Fruit fly (Drosophila melanogaster) whole organism, embryonic: ENCODE data around the gene CG7298.

Experiments
- Adf1 ChIP-seq: fragments of 200-800 bp; sonication (Bioruptor generic); IDR thresholded peaks from 2 replicates; pipeline ENCODE4 v1.3.6; 2022; ENCODE audit warnings: missing biosample characterization, missing genetic modification characterization
- Asciz ChIP-seq: fragments of 200-800 bp; sonication (Bioruptor generic); optimal IDR thresholded peaks from 2 replicates; lab custom pipeline; 2017; ENCODE audit warnings: missing biosample characterization, mild to moderate bottlenecking, missing genetic modification characterization, missing genetic modification reagents
- CG12071 ChIP-seq: fragments of 200-800 bp; sonication (Bioruptor generic); optimal IDR thresholded peaks from 3 replicates; lab custom pipeline; 2018; ENCODE audit warnings: missing biosample characterization, mild to moderate bottlenecking, missing genetic modification characterization
- CG17568 ChIP-seq: fragments of 200-800 bp; sonication (Bioruptor generic); optimal IDR thresholded peaks from 2 replicates; lab custom pipeline; 2018; ENCODE audit warnings: missing biosample characterization, mild to moderate bottlenecking, missing genetic modification characterization, moderate library complexity
- CG2116 ChIP-seq: fragments of 200-800 bp; sonication (Bioruptor generic); optimal IDR thresholded peaks from 3 replicates; lab custom pipeline; 2018; ENCODE audit warnings: missing biosample characterization, mild to moderate bottlenecking, missing genetic modification characterization
- CG3838 ChIP-seq: fragments of 200-800 bp; sonication (Bioruptor generic); optimal IDR thresholded peaks from 3 replicates; lab custom pipeline; 2016; ENCODE audit warnings: missing biosample characterization, missing genetic modification characterization
- CG5245 ChIP-seq: fragments of 200-800 bp; sonication (Bioruptor generic); optimal IDR thresholded peaks from 3 replicates; lab custom pipeline; 2016; ENCODE audit warnings: missing biosample characterization, missing genetic modification characterization
- CG8290 ChIP-seq, 3 experiments: fragments of 200-800 bp; sonication (Bioruptor generic); optimal IDR thresholded peaks; 2 replicates each; lab custom pipeline; 2016 to 2019; ENCODE audit warnings: missing biosample characterization in 3 of 3, missing genetic modification characterization in 3 of 3, mild to moderate bottlenecking in 2 of 3, moderate library complexity in 1 of 3
- CG9932 ChIP-seq: fragments of 200-800 bp; sonication (Bioruptor generic); IDR thresholded peaks from 2 replicates; pipeline ENCODE4 v1.3.6; 2022; ENCODE audit warnings: missing biosample characterization, missing genetic modification characterization
- Fer1 ChIP-seq: fragments of 200-800 bp; sonication (Bioruptor generic); optimal IDR thresholded peaks from 2 replicates; lab custom pipeline; 2017; ENCODE audit warnings: missing biosample characterization, mild to moderate bottlenecking, missing genetic modification characterization
- gcm2 ChIP-seq: fragments of 200-800 bp; sonication (Bioruptor generic); optimal IDR thresholded peaks from 2 replicates; lab custom pipeline; 2016; ENCODE audit warnings: missing biosample characterization, missing genetic modification characterization
- sqz ChIP-seq: fragments of 200-800 bp; sonication (Bioruptor generic); optimal IDR thresholded peaks from 3 replicates; lab custom pipeline; 2018; ENCODE audit warnings: missing biosample characterization, mild to moderate bottlenecking, missing genetic modification characterization
- ssp ChIP-seq: fragments of 200-800 bp; sonication (Bioruptor generic); IDR thresholded peaks from 2 replicates; pipeline ENCODE4 v1.3.6; 2022; ENCODE audit warnings: missing biosample characterization, missing genetic modification characterization
- zf30C ChIP-seq: fragments of 200-800 bp; sonication (Bioruptor generic); optimal IDR thresholded peaks from 3 replicates; lab custom pipeline; 2018; ENCODE audit warnings: missing biosample characterization, mild to moderate bottlenecking, missing genetic modification characterization

DNA sequence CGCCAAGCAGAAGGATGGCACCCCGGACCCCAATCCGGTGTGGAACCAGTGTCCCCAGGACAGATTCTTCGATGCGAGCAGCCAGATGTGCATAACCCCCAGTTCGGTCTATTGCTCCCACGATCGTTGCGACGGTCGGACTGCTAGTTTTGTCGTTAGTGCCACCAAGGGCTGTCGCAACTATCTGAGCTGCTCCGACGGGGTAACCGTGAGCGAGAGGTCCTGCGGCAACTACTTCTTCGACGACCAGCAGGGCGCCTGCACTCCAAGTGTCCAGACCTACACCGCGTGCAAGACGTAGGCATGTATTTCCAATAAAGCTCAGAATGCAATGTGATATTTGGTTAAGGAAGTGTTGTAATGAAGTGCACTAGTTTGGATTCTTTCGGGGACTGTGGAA, 19.1 kb upstream of the CG7298 start:
- TF ChIP-seq CG9932 (no peak), ssp (GFP tag; lab: Robert Waterston, UW) (no peak), CG3838 (GFP tag; lab: Kevin White, UChicago) (no peak), gcm2 (GFP tag; lab: Kevin White, UChicago) (no peak), CG17568 (GFP tag; lab: Kevin White, UChicago) (no peak), CG8290 (GFP tag; optimal IDR thresholded peaks at IDR 0.05; lab: Kevin White, UChicago) (no peak), CG8290 (tag; optimal IDR thresholded peaks at IDR 0.05; lab: Kevin White, UChicago) (no peak), CG5245 (no peak), Fer1 (GFP tag; lab: Kevin White, UChicago) (no peak), Adf1 (GFP tag; lab: Robert Waterston, UW) (no peak), zf30C (GFP tag; lab: Kevin White, UChicago) (no peak), CG12071 (GFP tag; lab: Kevin White, UChicago) (no peak), CG2116 (GFP tag; lab: Kevin White, UChicago) (no peak), Asciz (GFP tag; lab: Kevin White, UChicago) (no peak), sqz (GFP tag; lab: Kevin White, UChicago) (no peak)
